Worm (Caenorhabditis elegans) whole organism, L3 larva: Measurements from ENCODE around the gene marc-5.

ENCODE experiments used
- ZK546.5 ChIP-seq: sonication (generic microtip); optimal IDR thresholded peaks from 2 replicates; lab custom pipeline; 2017; ENCODE audit warnings: missing biosample characterization, missing genetic modification characterization
- ama-1 ChIP-seq: fragments of 150-350 bp; optimal IDR thresholded peaks from 2 replicates; lab custom pipeline; 2018
- ceh-82 ChIP-seq: fragments of 150-350 bp; optimal IDR thresholded peaks from 2 replicates; lab custom pipeline; 2014; ENCODE audit warnings: missing biosample characterization, missing genetic modification characterization
- egl-5 ChIP-seq: fragments of 150-350 bp; optimal IDR thresholded peaks from 2 replicates; lab custom pipeline; 2017; ENCODE audit warnings: missing biosample characterization, missing genetic modification reagents, missing genetic modification characterization, inconsistent platforms
- pha-4 ChIP-seq: fragments of 150-350 bp; optimal IDR thresholded peaks from 2 replicates; lab custom pipeline; 2014; ENCODE audit warnings: missing biosample characterization, missing genetic modification reagents, missing genetic modification characterization
- snpc-4 ChIP-seq: fragments of 150-350 bp; optimal IDR thresholded peaks from 2 replicates; lab custom pipeline; 2014; ENCODE audit warnings: missing biosample characterization, missing genetic modification characterization
- unc-62 ChIP-seq: fragments of 150-350 bp; sonication (generic microtip); optimal IDR thresholded peaks from 4 replicates; lab custom pipeline; 2014; ENCODE audit warnings: missing biosample characterization, missing genetic modification reagents, missing genetic modification characterization
- ztf-11 ChIP-seq: fragments of 150-350 bp; optimal IDR thresholded peaks from 2 replicates; lab custom pipeline; 2014; ENCODE audit warnings: missing biosample characterization, missing genetic modification characterization

DNA sequence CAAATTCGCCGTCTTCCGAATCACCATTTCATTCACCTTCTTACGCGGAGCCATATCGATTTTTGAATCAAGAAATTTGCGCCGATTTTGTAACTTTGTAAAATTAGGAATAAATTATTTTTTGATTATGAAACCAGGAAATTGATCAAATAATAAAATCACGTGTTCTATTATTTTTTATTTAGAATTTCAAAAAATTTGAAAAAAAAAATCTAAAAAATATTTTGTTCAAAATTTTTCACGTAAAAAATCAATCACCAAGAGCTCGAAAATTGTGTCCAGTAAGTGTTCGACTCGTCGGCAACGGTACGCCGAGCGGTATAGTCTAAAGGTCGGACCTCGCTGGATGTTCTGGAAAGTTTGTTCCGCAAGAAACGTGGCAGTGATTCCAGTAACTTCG, 14.4 kb upstream of the marc-5 start, which contains the start of gene Y57A10B.7:
- TF ChIP-seq snpc-4 (tag; lab: Kevin White, UChicago) (no peak), pha-4 (tag; lab: Kevin White, UChicago) (no peak), ama-1 (lab: Kevin White, UChicago) (no peak), egl-5 (tag; lab: Kevin White, UChicago) (no peak), ZK546.5 (no peak), ztf-11 (tag; lab: Kevin White, UChicago) (no peak), unc-62 (no peak), ceh-82 (tag; lab: Kevin White, UChicago) (no peak)
